Worm (Caenorhabditis elegans) whole organism, L4 larva: ENCODE data around the gene K04G7.1.
A peak's percentile ranks its signal among the peaks of the same experiment; 100 is the strongest.

ENCODE experiments used
- F26F4.8 ChIP-seq: fragments of 200-800 bp; sonication (Bioruptor generic); conservative IDR thresholded peaks from 2 replicates; pipeline ENCODE4 v1.3.6; 2022; ENCODE audit warnings: missing genetic modification characterization, missing compliant biosample characterization
- F44E2.7 ChIP-seq: fragments of 200-800 bp; sonication (Bioruptor generic); IDR thresholded peaks from 2 replicates; pipeline ENCODE4 v2.1.2; 2022; ENCODE audit warnings: missing genetic modification characterization, missing compliant biosample characterization
- F49E8.2 ChIP-seq: sonication (generic microtip); optimal IDR thresholded peaks from 2 replicates; lab custom pipeline; 2016; ENCODE audit warnings: missing compliant biosample characterization, mild to moderate bottlenecking, missing genetic modification characterization, borderline replicate concordance
- Y105C5A.15 ChIP-seq: fragments of 200-800 bp; sonication (Bioruptor generic); IDR thresholded peaks from 2 replicates; pipeline ENCODE4 v1.3.6; 2022; ENCODE audit warnings: missing genetic modification characterization, missing compliant biosample characterization
- Y75B8A.6 ChIP-seq: fragments of 200-800 bp; sonication (Bioruptor generic); IDR thresholded peaks from 2 replicates; pipeline ENCODE4 v1.3.6; 2022; ENCODE audit warnings: missing genetic modification reagents, missing genetic modification characterization, missing compliant biosample characterization
- ZK546.5 ChIP-seq, 2 experiments: sonication (generic microtip); optimal IDR thresholded peaks; 2 replicates each; lab custom pipeline; 2017; ENCODE audit warnings: missing biosample characterization in 2 of 2, missing genetic modification characterization in 2 of 2
- ama-1 ChIP-seq: fragments of 150-350 bp; optimal IDR thresholded peaks from 2 replicates; lab custom pipeline; 2014; ENCODE audit warnings: inconsistent platforms, mixed read lengths
- arid-1 ChIP-seq: fragments of 200-800 bp; sonication (Bioruptor generic); conservative IDR thresholded peaks from 2 replicates; pipeline ENCODE4 v1.3.6; 2022; ENCODE audit warnings: missing genetic modification reagents, missing genetic modification characterization, missing compliant biosample characterization
- ceh-20 ChIP-seq: fragments of 200-800 bp; sonication (Bioruptor generic); IDR thresholded peaks from 2 replicates; pipeline ENCODE4 v1.3.6; 2022; ENCODE audit warnings: missing genetic modification reagents, missing genetic modification characterization, missing compliant biosample characterization
- ces-1 ChIP-seq: fragments of 150-350 bp; sonication (generic microtip); optimal IDR thresholded peaks from 4 replicates; lab custom pipeline; 2014; ENCODE audit warnings: missing biosample characterization, missing genetic modification reagents, missing genetic modification characterization
- cey-2 ChIP-seq: sonication (generic microtip); optimal IDR thresholded peaks from 3 replicates; lab custom pipeline; 2017; ENCODE audit warnings: missing genetic modification characterization, mild to moderate bottlenecking, missing compliant biosample characterization, antibody characterized with exemption, borderline replicate concordance; ENCODE audit not compliant: insufficient read depth
- daf-12 ChIP-seq: fragments of 150-350 bp; optimal IDR thresholded peaks from 2 replicates; lab custom pipeline; 2014; ENCODE audit warnings: missing biosample characterization, missing genetic modification reagents, missing genetic modification characterization
- daf-16 ChIP-seq, 3 experiments: sonication (generic microtip); optimal IDR thresholded peaks; 2 replicates each; lab custom pipeline; 2016 to 2017; ENCODE audit warnings: missing genetic modification characterization in 3 of 3, missing genetic modification reagents in 3 of 3, mild to moderate bottlenecking in 2 of 3, missing compliant biosample characterization in 2 of 3, missing biosample characterization in 1 of 3, moderate library complexity in 1 of 3
- dmd-6 ChIP-seq: fragments of 200-800 bp; sonication (Bioruptor generic); IDR thresholded peaks from 2 replicates; pipeline ENCODE4 v1.3.6; 2022; ENCODE audit warnings: missing genetic modification reagents, missing genetic modification characterization, missing compliant biosample characterization
- dve-1 ChIP-seq: sonication (generic microtip); optimal IDR thresholded peaks from 2 replicates; lab custom pipeline; 2017; ENCODE audit warnings: antibody characterized with exemption, mild to moderate bottlenecking, missing genetic modification characterization, missing compliant biosample characterization; ENCODE audit not compliant: insufficient read depth
- egl-27 ChIP-seq: sonication (generic microtip); optimal IDR thresholded peaks from 3 replicates; lab custom pipeline; 2017; ENCODE audit warnings: missing biosample characterization, missing genetic modification reagents, missing genetic modification characterization
- fos-1 ChIP-seq: fragments of 150-350 bp; optimal IDR thresholded peaks from 2 replicates; lab custom pipeline; 2014; ENCODE audit warnings: missing biosample characterization, missing genetic modification characterization
- hif-1 ChIP-seq, 2 experiments: sonication (generic microtip); optimal IDR thresholded peaks; 2 replicates each; lab custom pipeline; 2016 to 2017; ENCODE audit warnings: missing compliant biosample characterization in 2 of 2, missing genetic modification characterization in 2 of 2, missing genetic modification reagents in 2 of 2, missing genotype in 2 of 2, mild to moderate bottlenecking in 1 of 2
- hlh-11 ChIP-seq: fragments of 200-800 bp; sonication (Bioruptor generic); optimal IDR thresholded peaks from 2 replicates; lab custom pipeline; 2018; ENCODE audit warnings: mild to moderate bottlenecking, missing genetic modification characterization, missing compliant biosample characterization
- hlh-30 ChIP-seq: sonication (generic microtip); optimal IDR thresholded peaks from 2 replicates; lab custom pipeline; 2017; ENCODE audit warnings: antibody characterized with exemption, mild to moderate bottlenecking, missing genetic modification characterization, missing compliant biosample characterization; ENCODE audit not compliant: insufficient read depth
- lim-7 ChIP-seq: fragments of 200-800 bp; sonication (Bioruptor generic); IDR thresholded peaks from 2 replicates; pipeline ENCODE4 v1.3.6; 2022; ENCODE audit warnings: missing genetic modification characterization, missing compliant biosample characterization
- lin-13 ChIP-seq: fragments of 150-350 bp; optimal IDR thresholded peaks from 2 replicates; lab custom pipeline; 2014; ENCODE audit warnings: missing biosample characterization, missing genetic modification reagents, missing genetic modification characterization
- lin-15B ChIP-seq: fragments of 150-350 bp; sonication (generic microtip); optimal IDR thresholded peaks from 3 replicates; lab custom pipeline; 2014; ENCODE audit warnings: missing biosample characterization, missing genetic modification characterization
- lin-29 ChIP-seq: fragments of 200-800 bp; sonication (Bioruptor generic); IDR thresholded peaks from 2 replicates; pipeline ENCODE4 v1.3.6; 2022; ENCODE audit warnings: missing genetic modification reagents, missing genetic modification characterization, missing compliant biosample characterization
- lin-39 ChIP-seq: fragments of 150-350 bp; optimal IDR thresholded peaks from 2 replicates; lab custom pipeline; 2014; ENCODE audit warnings: missing biosample characterization, missing genetic modification reagents, missing genetic modification characterization
- lsy-2 ChIP-seq, 2 experiments: fragments of 150-350 bp in 1 of 2; sonication (generic microtip) in 1 of 2; optimal IDR thresholded peaks; 2 replicates each; lab custom pipeline; 2014 to 2017; ENCODE audit warnings: missing biosample characterization in 2 of 2, missing genetic modification characterization in 2 of 2
- mdl-1 ChIP-seq, 2 experiments: fragments of 150-350 bp in 1 of 2; sonication (generic microtip) in 1 of 2; optimal IDR thresholded peaks; 2 replicates each; lab custom pipeline; 2014 to 2017; ENCODE audit warnings: missing biosample characterization in 2 of 2, missing genetic modification characterization in 2 of 2
- mep-1 ChIP-seq: fragments of 150-350 bp; sonication (generic microtip); optimal IDR thresholded peaks from 3 replicates; lab custom pipeline; 2014; ENCODE audit warnings: missing biosample characterization, missing genetic modification characterization
- mes-2 ChIP-seq: sonication (generic microtip); optimal IDR thresholded peaks from 2 replicates; lab custom pipeline; 2016; ENCODE audit warnings: missing genotype, mild to moderate bottlenecking, missing genetic modification characterization, missing compliant biosample characterization; ENCODE audit not compliant: poor library complexity, severe bottlenecking
- mxl-2 ChIP-seq: fragments of 200-800 bp; sonication (Bioruptor generic); conservative IDR thresholded peaks from 2 replicates; pipeline ENCODE4 v1.3.6; 2022; ENCODE audit warnings: missing genetic modification reagents, missing genetic modification characterization, missing compliant biosample characterization
- mxl-3 ChIP-seq: fragments of 200-800 bp; sonication (Bioruptor generic); optimal IDR thresholded peaks from 2 replicates; lab custom pipeline; 2018; ENCODE audit warnings: mild to moderate bottlenecking, missing genetic modification characterization, missing compliant biosample characterization
- nhr-102 ChIP-seq: sonication (generic microtip); optimal IDR thresholded peaks from 2 replicates; lab custom pipeline; 2016; ENCODE audit warnings: mild to moderate bottlenecking, missing genetic modification characterization, moderate library complexity, missing compliant biosample characterization
- nhr-111 ChIP-seq: fragments of 200-800 bp; sonication (Bioruptor generic); optimal IDR thresholded peaks from 2 replicates; lab custom pipeline; 2018; ENCODE audit warnings: mild to moderate bottlenecking, missing genetic modification characterization, missing compliant biosample characterization
- nhr-237 ChIP-seq: sonication (generic microtip); optimal IDR thresholded peaks from 2 replicates; lab custom pipeline; 2017; ENCODE audit warnings: missing biosample characterization, missing genetic modification characterization
- nhr-28 ChIP-seq: fragments of 150-350 bp; optimal IDR thresholded peaks from 2 replicates; lab custom pipeline; 2014; ENCODE audit warnings: missing biosample characterization, missing genetic modification characterization
- nhr-48 ChIP-seq: sonication (generic microtip); optimal IDR thresholded peaks from 2 replicates; lab custom pipeline; 2016; ENCODE audit warnings: mild to moderate bottlenecking, missing genetic modification characterization, missing compliant biosample characterization
- nhr-77 ChIP-seq: fragments of 150-350 bp; optimal IDR thresholded peaks from 2 replicates; lab custom pipeline; 2014; ENCODE audit warnings: missing biosample characterization, missing genetic modification characterization
- pqm-1 ChIP-seq: sonication (generic microtip); optimal IDR thresholded peaks from 2 replicates; lab custom pipeline; 2017; ENCODE audit warnings: missing biosample characterization, missing genetic modification characterization
- saeg-2 ChIP-seq: fragments of 200-800 bp; sonication (Bioruptor generic); IDR thresholded peaks from 2 replicates; pipeline ENCODE4 v1.3.6; 2022; ENCODE audit warnings: missing genetic modification reagents, missing genetic modification characterization, missing compliant biosample characterization
- set-16 ChIP-seq: fragments of 200-800 bp; sonication (Bioruptor generic); IDR thresholded peaks from 2 replicates; pipeline ENCODE4 v1.3.6; 2022; ENCODE audit warnings: missing genetic modification reagents, missing genetic modification characterization, missing compliant biosample characterization
- skn-1 ChIP-seq: fragments of 150-350 bp; optimal IDR thresholded peaks from 2 replicates; lab custom pipeline; 2014; ENCODE audit warnings: missing biosample characterization, missing genetic modification characterization
- snpc-1.2 ChIP-seq: fragments of 200-800 bp; sonication (Bioruptor generic); IDR thresholded peaks from 2 replicates; pipeline ENCODE4 v1.3.6; 2022; ENCODE audit warnings: missing genetic modification reagents, missing genetic modification characterization, missing compliant biosample characterization
- snpc-4 ChIP-seq: fragments of 150-350 bp; optimal IDR thresholded peaks from 2 replicates; lab custom pipeline; 2014; ENCODE audit warnings: missing biosample characterization, missing genetic modification characterization
- tag-97 ChIP-seq: fragments of 200-800 bp; sonication (Bioruptor generic); IDR thresholded peaks from 2 replicates; pipeline ENCODE4 v1.3.6; 2022; ENCODE audit warnings: missing genetic modification characterization, missing compliant biosample characterization
- tra-1 ChIP-seq: fragments of 200-800 bp; sonication (Bioruptor generic); IDR thresholded peaks from 2 replicates; pipeline ENCODE4 v1.3.6; 2022; ENCODE audit warnings: missing genetic modification reagents, missing genetic modification characterization, missing compliant biosample characterization
- unc-39 ChIP-seq: sonication (generic microtip); optimal IDR thresholded peaks from 2 replicates; lab custom pipeline; 2017; ENCODE audit warnings: missing biosample characterization, missing genetic modification characterization
- vab-7 ChIP-seq: fragments of 200-800 bp; sonication (Bioruptor generic); IDR thresholded peaks from 2 replicates; pipeline ENCODE4 v1.3.6; 2022; ENCODE audit warnings: missing genetic modification reagents, missing genetic modification characterization, missing compliant biosample characterization
- zip-11 ChIP-seq: fragments of 200-800 bp; sonication (Bioruptor generic); IDR thresholded peaks from 2 replicates; pipeline ENCODE4 v1.3.6; 2022; ENCODE audit warnings: missing genetic modification characterization, missing compliant biosample characterization
- zip-2 ChIP-seq: fragments of 150-350 bp; optimal IDR thresholded peaks from 2 replicates; lab custom pipeline; 2014; ENCODE audit warnings: missing biosample characterization, missing genetic modification characterization
- ztf-11 ChIP-seq: fragments of 150-350 bp; optimal IDR thresholded peaks from 2 replicates; lab custom pipeline; 2014; ENCODE audit warnings: missing biosample characterization, missing genetic modification characterization
- ztf-7 ChIP-seq: fragments of 150-350 bp; optimal IDR thresholded peaks from 2 replicates; lab custom pipeline; 2014; ENCODE audit warnings: missing biosample characterization, missing genetic modification characterization

Gene K04G7.1

ce11 chrIII:7120477-7120876 is 42.0 kb upstream of the K04G7.1 start:
- TF ChIP-seq zip-11 (GFP tag; lab: Robert Waterston, UW) (no peak), ces-1 (GFP tag; lab: Kevin White, UChicago) (no peak), ZK546.5 (tag; optimal IDR thresholded peaks at IDR 0.05; lab: Kevin White, UChicago) (no peak), snpc-1.2 (GFP tag; lab: Robert Waterston, UW) (no peak), tag-97 (GFP tag; lab: Robert Waterston, UW) (no peak), Y75B8A.6 (GFP tag; lab: Robert Waterston, UW) (no peak), fos-1 (tag; lab: Kevin White, UChicago) (no peak), unc-39 (tag; lab: Kevin White, UChicago) (no peak), nhr-237 (tag; lab: Kevin White, UChicago) (no peak), nhr-77 (peak; percentile 29), nhr-102 (tag; lab: Kevin White, UChicago) (no peak), tra-1 (no peak), F49E8.2 (tag; lab: Kevin White, UChicago) (no peak), ztf-11 (no peak), ama-1 (lab: Kevin White, UChicago) (peak; percentile 59), lin-13 (GFP tag; lab: Kevin White, UChicago) (no peak), dve-1 (tag; lab: Kevin White, UChicago) (peak; percentile 64), lsy-2 (tag; optimal IDR thresholded peaks at IDR 0.05; lab: Kevin White, UChicago) (peak in 1 of 2 experiments; percentile 66), mxl-2 (GFP tag; lab: Robert Waterston, UW) (peak; percentile 96), ceh-20 (no peak), Y105C5A.15 (no peak), lin-15B (tag; lab: Kevin White, UChicago) (no peak), F26F4.8 (GFP tag; lab: Robert Waterston, UW) (no peak), F44E2.7 (no peak), ztf-7 (tag; lab: Kevin White, UChicago) (peak; percentile 31), cey-2 (tag; lab: Kevin White, UChicago) (no peak), pqm-1 (tag; lab: Kevin White, UChicago) (peak; percentile 12), vab-7 (GFP tag; lab: Robert Waterston, UW) (no peak), lin-39 (no peak), mdl-1 (tag; optimal IDR thresholded peaks at IDR 0.05; lab: Kevin White, UChicago) (no peak), skn-1 (tag; lab: Kevin White, UChicago) (no peak), nhr-28 (tag; lab: Kevin White, UChicago) (peak; percentile 63), daf-12 (tag; lab: Kevin White, UChicago) (no peak), saeg-2 (GFP tag; lab: Robert Waterston, UW) (no peak), mes-2 (peak; percentile 45), egl-27 (no peak), snpc-4 (no peak), arid-1 (0 out of 2 replicates have a peak, but pooled peaks have one; percentile 14), zip-2 (tag; lab: Kevin White, UChicago) (no peak), dmd-6 (GFP tag; lab: Robert Waterston, UW) (peak; percentile 55; the same call in 1 of the 2 replicates), nhr-48 (peak; percentile 41), hif-1 (tag; optimal IDR thresholded peaks at IDR 0.05; lab: Kevin White, UChicago) (no peak), hlh-11 (peak; percentile 27), mep-1 (tag; lab: Kevin White, UChicago) (peak; percentile 40), hlh-30 (peak; percentile 37), nhr-111 (no peak), mxl-3 (GFP tag; lab: Kevin White, UChicago) (no peak), set-16 (no peak), daf-16 (GFP tag; optimal IDR thresholded peaks at IDR 0.05; lab: Kevin White, UChicago) (no peak), daf-16 (tag; optimal IDR thresholded peaks at IDR 0.05; lab: Kevin White, UChicago) (peak; percentile 61), lin-29 (GFP tag; lab: Robert Waterston, UW) (no peak), lim-7 (no peak)
